Fruit fly (Drosophila melanogaster) whole organism, adult: Measurements from ENCODE around the gene shv.
A peak's percentile ranks its signal among the peaks of the same experiment; 100 is the strongest.

ENCODE experiments used
- CG11617 ChIP-seq: fragments of 200-800 bp; sonication (Bioruptor generic); optimal IDR thresholded peaks from 2 replicates; lab custom pipeline; 2017; ENCODE audit warnings: mild to moderate bottlenecking, missing biosample characterization, missing genetic modification reagents, missing genetic modification characterization
- CG12768 ChIP-seq: fragments of 200-800 bp; sonication (Bioruptor generic); optimal IDR thresholded peaks from 2 replicates; lab custom pipeline; 2017; ENCODE audit warnings: missing biosample characterization, missing genetic modification characterization, mild to moderate bottlenecking, moderate library complexity, missing genetic modification reagents
- CG14711 ChIP-seq: fragments of 200-800 bp; sonication (Bioruptor generic); optimal IDR thresholded peaks from 2 replicates; lab custom pipeline; 2018; ENCODE audit warnings: missing biosample characterization, mild to moderate bottlenecking, missing genetic modification characterization, moderate library complexity
- CG1620 ChIP-seq: fragments of 200-800 bp; sonication (Bioruptor generic); optimal IDR thresholded peaks from 2 replicates; lab custom pipeline; 2016; ENCODE audit warnings: missing biosample characterization, missing genetic modification characterization
- CG33017 ChIP-seq: fragments of 200-800 bp; sonication (Bioruptor generic); optimal IDR thresholded peaks from 2 replicates; lab custom pipeline; 2018; ENCODE audit warnings: missing biosample characterization, mild to moderate bottlenecking, missing genetic modification characterization, moderate library complexity
- CG5204 ChIP-seq: fragments of 200-800 bp; sonication (Bioruptor generic); optimal IDR thresholded peaks from 2 replicates; lab custom pipeline; 2016; ENCODE audit warnings: missing biosample characterization, missing genetic modification characterization
- CG7045 ChIP-seq: fragments of 200-800 bp; sonication (Bioruptor generic); optimal IDR thresholded peaks from 2 replicates; lab custom pipeline; 2017; ENCODE audit warnings: missing biosample characterization, mild to moderate bottlenecking, missing genetic modification characterization
- CG7101 ChIP-seq: fragments of 200-800 bp; sonication (Bioruptor generic); optimal IDR thresholded peaks from 2 replicates; lab custom pipeline; 2018; ENCODE audit warnings: missing biosample characterization, mild to moderate bottlenecking, missing genetic modification characterization, moderate library complexity
- Clk ChIP-seq: fragments of 200-800 bp; sonication (Bioruptor generic); optimal IDR thresholded peaks from 2 replicates; lab custom pipeline; 2017; ENCODE audit warnings: missing biosample characterization, missing genetic modification characterization
- Crg-1 ChIP-seq: fragments of 200-800 bp; sonication (Bioruptor generic); optimal IDR thresholded peaks from 2 replicates; lab custom pipeline; 2016; ENCODE audit warnings: missing biosample characterization, missing genetic modification characterization
- Hr96 ChIP-seq: fragments of 200-800 bp; sonication (Bioruptor generic); optimal IDR thresholded peaks from 2 replicates; lab custom pipeline; 2016; ENCODE audit warnings: missing biosample characterization, missing genetic modification characterization
- Mnt ChIP-seq: fragments of 200-800 bp; sonication (Bioruptor generic); optimal IDR thresholded peaks from 2 replicates; lab custom pipeline; 2016; ENCODE audit warnings: missing biosample characterization, mild to moderate bottlenecking, missing genetic modification characterization
- bab1 ChIP-seq: fragments of 200-800 bp; sonication (Bioruptor generic); optimal IDR thresholded peaks from 3 replicates; lab custom pipeline; 2019; ENCODE audit warnings: missing biosample characterization, mild to moderate bottlenecking, missing genetic modification characterization, moderate library complexity
- cic ChIP-seq: fragments of 200-800 bp; sonication (Bioruptor generic); optimal IDR thresholded peaks from 2 replicates; lab custom pipeline; 2017; ENCODE audit warnings: missing biosample characterization, mild to moderate bottlenecking, missing genetic modification characterization, moderate library complexity
- cnc ChIP-seq, 2 experiments: fragments of >200 bp; optimal IDR thresholded peaks; 2 replicates each; lab custom pipeline; 2017
- kay ChIP-seq: fragments of 200-800 bp; sonication (Bioruptor generic); peaks from one replicate; lab custom pipeline; 2016; ENCODE audit warnings: missing biosample characterization, missing genetic modification characterization, borderline replicate concordance
- ovo ChIP-seq: fragments of 200-800 bp; sonication (Bioruptor generic); optimal IDR thresholded peaks from 2 replicates; lab custom pipeline; 2016; ENCODE audit warnings: missing biosample characterization, missing genetic modification characterization
- pad ChIP-seq: fragments of 200-800 bp; sonication (Bioruptor generic); optimal IDR thresholded peaks from 3 replicates; lab custom pipeline; 2017; ENCODE audit warnings: missing biosample characterization, missing genetic modification characterization, mild to moderate bottlenecking, moderate library complexity, missing genetic modification reagents
- tj ChIP-seq: fragments of 200-800 bp; sonication (Bioruptor generic); optimal IDR thresholded peaks from 3 replicates; lab custom pipeline; 2017; ENCODE audit warnings: missing biosample characterization, mild to moderate bottlenecking, missing genetic modification characterization, moderate library complexity
- toe ChIP-seq: fragments of 200-800 bp; sonication (Bioruptor generic); optimal IDR thresholded peaks from 2 replicates; lab custom pipeline; 2016; ENCODE audit warnings: missing biosample characterization, missing genetic modification characterization

shv gene

DNA sequence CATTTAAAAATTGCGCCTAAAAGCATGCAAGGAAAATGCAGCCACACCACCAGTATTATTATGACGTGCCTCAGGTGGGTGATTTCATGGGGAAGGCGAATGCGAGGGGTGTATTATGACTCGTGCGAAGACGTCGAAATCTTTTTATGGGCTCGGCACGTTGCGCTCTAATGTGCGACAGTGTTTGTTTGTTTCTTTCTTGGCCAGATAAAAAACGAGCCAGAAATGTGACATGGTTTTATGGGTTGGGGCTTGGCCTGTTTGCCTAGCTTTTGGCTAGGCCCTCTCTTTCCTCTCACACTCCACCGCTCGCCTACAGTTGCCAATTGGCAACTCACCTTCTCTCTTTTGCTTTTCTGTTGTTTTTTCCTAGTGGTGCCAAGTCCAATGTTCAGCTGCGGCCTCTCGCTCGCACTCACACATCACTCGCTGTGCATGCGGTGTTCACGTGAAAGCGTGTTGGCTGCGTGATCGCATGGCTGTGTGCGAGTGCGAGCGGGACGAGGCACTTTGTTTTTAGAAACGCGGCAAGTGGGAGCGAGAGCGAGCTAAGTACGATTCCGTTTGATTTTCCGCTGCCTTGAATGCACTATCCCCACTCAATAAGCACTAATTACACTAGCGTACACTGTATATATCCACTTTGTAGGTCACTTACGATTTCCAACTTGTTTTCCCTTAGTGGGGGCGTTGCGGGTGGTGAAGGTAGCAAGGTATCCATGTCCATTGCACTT, 26.0 kb downstream of the shv start:
- peak; percentile 99 for TF ChIP-seq kay (GFP tag; lab: Kevin White, UChicago)
- TF ChIP-seq Hr96 (GFP tag; lab: Kevin White, UChicago): peak; percentile 97
- peak in 1 of 2 experiments; percentile 28 for TF ChIP-seq cnc (optimal IDR thresholded peaks at IDR 0.05; lab: Kevin White, UChicago)
- TF ChIP-seq Mnt (GFP tag; lab: Kevin White, UChicago): peak; percentile 94
- peak; percentile 2 for TF ChIP-seq CG14711 (tag; lab: Kevin White, UChicago)
- peak; percentile 99 for TF ChIP-seq CG12768 (GFP tag; lab: Kevin White, UChicago)
- TF ChIP-seq CG7045: peak; percentile 85
- peak; percentile 83 for TF ChIP-seq CG11617 (GFP tag; lab: Kevin White, UChicago)
- TF ChIP-seq CG7101 (tag; lab: Kevin White, UChicago): peak; percentile 61
- peak; percentile 66 for TF ChIP-seq pad (GFP tag; lab: Kevin White, UChicago)
- peak; percentile 82 for TF ChIP-seq tj (GFP tag; lab: Kevin White, UChicago)
- TF ChIP-seq Crg-1 (GFP tag; lab: Kevin White, UChicago): peak; percentile 32
- TF ChIP-seq cic (GFP tag; lab: Kevin White, UChicago): peak; percentile 88
- TF ChIP-seq Clk (GFP tag; lab: Kevin White, UChicago): peak; percentile 84
- peak; percentile 41 for TF ChIP-seq bab1 (GFP tag; lab: Kevin White, UChicago)
- TF ChIP-seq ovo (GFP tag; lab: Kevin White, UChicago): peak; percentile 80
- peak; percentile 92 for TF ChIP-seq toe (GFP tag; lab: Kevin White, UChicago)
- TF ChIP-seq CG5204 (GFP tag; lab: Kevin White, UChicago): peak; percentile 81
- peak; percentile 89 for TF ChIP-seq CG33017 (tag; lab: Kevin White, UChicago)
- peak; percentile 54 for TF ChIP-seq CG1620 (GFP tag; lab: Kevin White, UChicago)

DNA sequence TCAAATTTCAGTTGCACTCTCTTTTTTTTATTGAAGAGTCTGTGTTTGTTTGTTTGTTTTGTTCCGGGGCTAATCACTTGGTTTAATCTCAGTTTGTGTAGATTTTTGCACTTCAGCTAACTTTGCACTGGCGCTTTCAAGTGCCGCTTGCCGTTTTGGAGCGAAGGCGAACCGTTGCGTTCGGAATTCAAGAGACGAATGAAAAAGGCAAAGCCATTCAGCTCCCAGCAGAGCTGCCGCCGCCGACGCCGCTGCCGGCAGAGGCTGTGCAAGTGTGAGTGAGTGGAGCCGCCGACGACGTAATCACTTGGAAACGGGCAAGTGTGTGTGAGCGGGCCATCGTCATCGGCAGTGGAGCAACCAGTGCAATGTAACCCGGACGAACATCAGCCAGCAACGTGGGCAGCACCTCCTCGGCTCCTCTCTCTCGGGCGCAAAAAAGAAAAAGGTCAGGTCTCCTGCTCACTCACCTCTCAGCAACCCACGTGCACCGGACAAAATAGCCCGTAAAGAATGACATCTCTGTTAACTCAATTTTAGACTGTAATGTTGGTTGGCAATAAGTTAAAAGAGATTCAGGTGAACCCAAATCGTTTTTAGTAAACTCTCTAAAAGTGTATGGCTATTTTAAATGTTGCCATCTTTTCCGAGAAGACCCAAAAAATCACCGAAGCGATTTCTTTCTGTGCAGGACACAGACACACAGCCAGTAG, 26.7 kb downstream of the shv start, which contains the start of gene cbt:
Gene cbt, minus strand, starts transcription at position 206 of the 713 bp plus-strand sequence.
- TF ChIP-seq CG33017 (tag; lab: Kevin White, UChicago): peak; percentile 95
- TF ChIP-seq kay (GFP tag; lab: Kevin White, UChicago): peak; percentile 99
- peak; percentile 94 for TF ChIP-seq toe (GFP tag; lab: Kevin White, UChicago)
- peak; percentile 88 for TF ChIP-seq Crg-1 (GFP tag; lab: Kevin White, UChicago)
- TF ChIP-seq CG14711 (tag; lab: Kevin White, UChicago): peak; percentile 92
- TF ChIP-seq tj (GFP tag; lab: Kevin White, UChicago): peak; percentile 74
- TF ChIP-seq cnc (optimal IDR thresholded peaks at IDR 0.05; lab: Kevin White, UChicago): no peak
- peak; percentile 97 for TF ChIP-seq CG7101 (tag; lab: Kevin White, UChicago)
- peak; percentile 84 for TF ChIP-seq CG1620 (GFP tag; lab: Kevin White, UChicago)
- peak; percentile 92 for TF ChIP-seq Clk (GFP tag; lab: Kevin White, UChicago)
- peak; percentile 92 for TF ChIP-seq Mnt (GFP tag; lab: Kevin White, UChicago)
- TF ChIP-seq ovo (GFP tag; lab: Kevin White, UChicago): peak; percentile 71
- peak; percentile 57 for TF ChIP-seq cic (GFP tag; lab: Kevin White, UChicago)
- peak; percentile 91 for TF ChIP-seq bab1 (GFP tag; lab: Kevin White, UChicago)
- TF ChIP-seq CG11617 (GFP tag; lab: Kevin White, UChicago): peak; percentile 95
- TF ChIP-seq CG5204 (GFP tag; lab: Kevin White, UChicago): peak; percentile 96
- TF ChIP-seq pad (GFP tag; lab: Kevin White, UChicago): peak; percentile 82
- TF ChIP-seq CG12768 (GFP tag; lab: Kevin White, UChicago): peak; percentile 97
- peak; percentile 98 for TF ChIP-seq Hr96 (GFP tag; lab: Kevin White, UChicago)
- TF ChIP-seq CG7045: peak; percentile 95

DNA sequence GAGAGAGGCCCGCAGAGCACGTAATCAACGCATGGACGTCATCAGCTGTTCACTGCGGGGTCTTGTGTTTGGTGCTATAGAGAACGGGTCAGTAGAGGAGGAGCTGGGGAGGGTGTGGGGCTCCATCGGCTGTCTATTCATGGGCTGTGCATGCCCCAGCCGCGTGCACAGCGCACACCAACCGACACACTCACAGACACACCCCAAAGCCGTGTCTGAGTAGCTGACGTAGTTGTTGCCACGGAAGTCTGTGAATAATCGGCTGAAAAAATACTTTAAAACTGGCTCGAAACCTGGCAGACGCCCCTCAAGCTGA, 27.2 kb downstream of the shv start:
- TF ChIP-seq CG33017 (tag; lab: Kevin White, UChicago) (no peak), CG5204 (GFP tag; lab: Kevin White, UChicago) (no peak), Clk (GFP tag; lab: Kevin White, UChicago) (no peak), tj (GFP tag; lab: Kevin White, UChicago) (no peak), CG14711 (tag; lab: Kevin White, UChicago) (no peak), Mnt (GFP tag; lab: Kevin White, UChicago) (no peak), cic (GFP tag; lab: Kevin White, UChicago) (no peak), ovo (GFP tag; lab: Kevin White, UChicago) (no peak), bab1 (GFP tag; lab: Kevin White, UChicago) (no peak), CG7045 (no peak), Crg-1 (GFP tag; lab: Kevin White, UChicago) (no peak), CG11617 (GFP tag; lab: Kevin White, UChicago) (no peak), cnc (optimal IDR thresholded peaks at IDR 0.05; lab: Kevin White, UChicago) (no peak), toe (GFP tag; lab: Kevin White, UChicago) (no peak), kay (GFP tag; lab: Kevin White, UChicago) (no peak), CG12768 (GFP tag; lab: Kevin White, UChicago) (no peak), Hr96 (GFP tag; lab: Kevin White, UChicago) (no peak), CG1620 (GFP tag; lab: Kevin White, UChicago) (no peak)

DNA sequence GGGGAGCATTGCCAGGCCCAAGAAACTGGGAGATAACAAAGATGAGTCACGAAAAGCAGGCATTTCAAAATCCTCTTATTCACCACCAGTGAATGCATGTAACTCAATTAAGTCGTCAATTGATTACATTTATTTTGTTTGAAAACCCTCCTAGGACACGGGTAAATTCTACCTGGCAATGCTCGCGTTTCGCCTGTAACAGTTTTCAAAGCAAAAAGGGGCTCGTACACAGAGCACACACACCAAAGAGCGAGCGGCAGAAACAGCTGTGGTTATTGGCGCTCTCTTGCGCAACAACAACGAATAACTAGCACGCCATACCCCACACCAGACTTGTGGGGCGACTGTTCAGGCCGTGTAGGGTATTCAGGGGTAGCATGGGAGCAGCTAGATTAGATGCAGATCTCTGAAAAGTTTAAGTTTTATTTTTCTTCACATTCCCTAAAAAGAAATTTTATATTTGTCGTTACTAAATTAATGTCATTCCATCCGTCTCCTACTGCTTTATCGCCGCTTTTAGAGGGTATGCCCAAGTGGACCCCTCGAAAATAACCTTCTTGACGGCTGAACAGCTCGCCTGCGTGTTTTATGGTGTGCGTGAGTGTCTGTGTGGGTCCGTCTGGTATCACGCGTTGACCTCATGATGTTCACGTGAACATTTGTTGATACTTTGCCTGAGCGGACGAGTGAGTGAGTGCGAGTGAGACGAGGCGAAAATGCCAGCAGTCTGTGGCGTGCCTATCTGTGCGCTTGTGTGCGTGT, 27.9 kb downstream of the shv start:
- TF ChIP-seq toe (GFP tag; lab: Kevin White, UChicago) (peak; percentile 95), CG7045 (peak; percentile 100), kay (GFP tag; lab: Kevin White, UChicago) (peak; percentile 99), CG1620 (GFP tag; lab: Kevin White, UChicago) (peak; percentile 95), Mnt (GFP tag; lab: Kevin White, UChicago) (peak; percentile 98), cnc (optimal IDR thresholded peaks at IDR 0.05; lab: Kevin White, UChicago) (no peak), pad (GFP tag; lab: Kevin White, UChicago) (peak; percentile 97), CG11617 (GFP tag; lab: Kevin White, UChicago) (peak; percentile 100), CG12768 (GFP tag; lab: Kevin White, UChicago) (peak; percentile 100), Crg-1 (GFP tag; lab: Kevin White, UChicago) (peak; percentile 100), tj (GFP tag; lab: Kevin White, UChicago) (peak; percentile 95), ovo (GFP tag; lab: Kevin White, UChicago) (peak; percentile 91), bab1 (GFP tag; lab: Kevin White, UChicago) (peak; percentile 100), Hr96 (GFP tag; lab: Kevin White, UChicago) (peak; percentile 99), CG5204 (GFP tag; lab: Kevin White, UChicago) (peak; percentile 99), CG7101 (tag; lab: Kevin White, UChicago) (peak; percentile 100), Clk (GFP tag; lab: Kevin White, UChicago) (peak; percentile 100), CG33017 (tag; lab: Kevin White, UChicago) (peak; percentile 100), CG14711 (tag; lab: Kevin White, UChicago) (peak; percentile 99), cic (GFP tag; lab: Kevin White, UChicago) (peak; percentile 99)
